Worm (Caenorhabditis elegans): ENCODE data around the gene T09F3.2.
A peak's percentile ranks its signal among the peaks of the same experiment; 100 is the strongest.

Gene T09F3.2

DNA sequence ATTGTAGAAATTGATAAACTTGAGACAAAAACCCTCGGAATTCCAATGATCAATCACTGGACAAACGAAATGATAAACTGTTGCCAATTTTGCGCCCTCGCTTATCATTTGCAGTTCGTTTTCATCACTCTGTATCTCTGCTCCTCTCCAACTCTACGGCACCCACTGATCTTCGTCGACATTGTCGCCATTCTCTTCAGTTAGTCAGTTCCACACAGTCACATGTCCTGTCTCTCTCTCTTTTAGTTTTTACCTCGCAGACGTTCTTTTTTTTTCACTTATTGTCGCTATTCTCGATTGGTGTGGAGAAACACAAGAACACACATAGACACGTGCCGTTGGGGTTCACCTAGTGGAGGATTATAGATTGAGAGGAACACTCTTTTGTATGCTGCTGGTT is 1.9 kb upstream of the T09F3.2 start (continued):
- TF ChIP-seq mdl-1 (tag; optimal IDR thresholded peaks at IDR 0.05) (peak; percentile 73 to 92), snpc-1.2 (GFP tag; IDR thresholded peaks at IDR 0.05) (no peak), Y48G9A.11 (GFP tag; IDR thresholded peaks at IDR 0.05) (no peak), egl-43 (GFP tag; IDR thresholded peaks at IDR 0.05) (no peak), aly-2 (tag; optimal IDR thresholded peaks at IDR 0.05) (no peak), nhr-102 (tag; optimal IDR thresholded peaks at IDR 0.05) (peak; percentile 41), pha-4 (GFP tag; IDR thresholded peaks at IDR 0.05) (0 out of 2 replicates have a peak, but pooled peaks have one; percentile 34), pha-4 (tag; optimal IDR thresholded peaks at IDR 0.05) (peak; percentile 73), spr-3 (GFP tag; optimal IDR thresholded peaks at IDR 0.05) (peak; percentile 5), tag-97 (GFP tag; IDR thresholded peaks at IDR 0.05) (no peak), unc-130 (GFP tag; optimal IDR thresholded peaks at IDR 0.05) (no peak), lin-13 (GFP tag; optimal IDR thresholded peaks at IDR 0.05) (no peak), daf-12 (tag; optimal IDR thresholded peaks at IDR 0.05) (no peak), ama-1 (optimal IDR thresholded peaks at IDR 0.05) (peak; percentile 80), nhr-6 (tag; optimal IDR thresholded peaks at IDR 0.05) (no peak), T26A8.4 (GFP tag; IDR thresholded peaks at IDR 0.05) (peak; percentile 51; the same call in 1 of the 2 replicates), F37D6.2 (tag; optimal IDR thresholded peaks at IDR 0.05) (no peak), ceh-44 (GFP tag; IDR thresholded peaks at IDR 0.05) (no peak), R02D3.7 (tag; optimal IDR thresholded peaks at IDR 0.05) (no peak)

ce11 chrII:10389776-10390175 is 1.2 kb upstream of the T09F3.2 start:
- TF ChIP-seq php-3 (GFP tag; IDR thresholded peaks at IDR 0.05) = peak; percentile 85
- TF ChIP-seq hlh-11 (tag; optimal IDR thresholded peaks at IDR 0.05) = peak; percentile 94
- TF ChIP-seq dmd-6 (GFP tag; IDR thresholded peaks at IDR 0.05) = peak; percentile 93
- no peak for TF ChIP-seq dmd-9 (GFP tag; IDR thresholded peaks at IDR 0.05)
- peak; percentile 75 for TF ChIP-seq nhr-77 (tag; optimal IDR thresholded peaks at IDR 0.05)
- no peak for TF ChIP-seq snpc-1.2 (GFP tag; IDR thresholded peaks at IDR 0.05)
- TF ChIP-seq mes-2 (tag; optimal IDR thresholded peaks at IDR 0.05; ENCODE audit: poor library complexity, severe bottlenecking) = peak; percentile 51
- TF ChIP-seq hif-1 (tag; optimal IDR thresholded peaks at IDR 0.05) = peak; percentile 13 to 23
- no peak for TF ChIP-seq egl-27 (tag; optimal IDR thresholded peaks at IDR 0.05)
- peak; percentile 82 for TF ChIP-seq lin-1 (GFP tag; IDR thresholded peaks at IDR 0.05)
- peak; percentile 52 for TF ChIP-seq cey-2 (tag; optimal IDR thresholded peaks at IDR 0.05; ENCODE audit: borderline replicate concordance, insufficient read depth)
- peak; percentile 85 for TF ChIP-seq mxl-2 (GFP tag; conservative IDR thresholded peaks at IDR 0.05)
- TF ChIP-seq F37D6.2 (tag; optimal IDR thresholded peaks at IDR 0.05) = no peak
- 0 out of 2 replicates have a peak, but pooled peaks have one; percentile 15 for TF ChIP-seq madf-9 (GFP tag; conservative IDR thresholded peaks at IDR 0.05)
- no peak for TF ChIP-seq aly-2 (tag; optimal IDR thresholded peaks at IDR 0.05)
- no peak for TF ChIP-seq ceh-82 (tag; optimal IDR thresholded peaks at IDR 0.05)
- peak; percentile 93 for TF ChIP-seq pqm-1 (tag; optimal IDR thresholded peaks at IDR 0.05)
- peak; percentile 17 for TF ChIP-seq zip-2 (tag; optimal IDR thresholded peaks at IDR 0.05)
- no peak for TF ChIP-seq T20F7.1 (GFP tag; optimal IDR thresholded peaks at IDR 0.05)
- peak; percentile 56 for TF ChIP-seq ama-1 (optimal IDR thresholded peaks at IDR 0.05)
- TF ChIP-seq nhr-28 (tag; optimal IDR thresholded peaks at IDR 0.05) = peak; percentile 88
- no peak for TF ChIP-seq ceh-28 (tag; optimal IDR thresholded peaks at IDR 0.05)
- TF ChIP-seq nhr-25 (tag; optimal IDR thresholded peaks at IDR 0.05; ENCODE audit: borderline replicate concordance, insufficient read depth) = no peak
- TF ChIP-seq mdl-1 (tag; optimal IDR thresholded peaks at IDR 0.05) = peak in 1 of 2 experiments; percentile 69
- TF ChIP-seq pha-4 (GFP tag; IDR thresholded peaks at IDR 0.05) = peak; percentile 24; the same call in 1 of the 2 replicates
- TF ChIP-seq pha-4 (tag; optimal IDR thresholded peaks at IDR 0.05) = peak; percentile 15
- no peak for TF ChIP-seq nhr-41 (GFP tag; IDR thresholded peaks at IDR 0.05)
- peak; percentile 32; the same call in 1 of the 2 replicates for TF ChIP-seq lin-38 (GFP tag; IDR thresholded peaks at IDR 0.05)
- TF ChIP-seq tra-1 (GFP tag; IDR thresholded peaks at IDR 0.05) = peak; percentile 87
- no peak for TF ChIP-seq unc-62 (GFP tag; optimal IDR thresholded peaks at IDR 0.05 in 1 of 2)
- no peak for TF ChIP-seq unc-62 (tag; optimal IDR thresholded peaks at IDR 0.05)
- TF ChIP-seq hlh-30 (tag; optimal IDR thresholded peaks at IDR 0.05; ENCODE audit: insufficient read depth) = peak; percentile 81
- TF ChIP-seq F44E2.7 (GFP tag; IDR thresholded peaks at IDR 0.05) = no peak
- TF ChIP-seq nhr-102 (tag; optimal IDR thresholded peaks at IDR 0.05) = peak; percentile 53
- TF ChIP-seq Y48G9A.11 (GFP tag; IDR thresholded peaks at IDR 0.05) = no peak
- no peak for TF ChIP-seq Y75B8A.6 (GFP tag; IDR thresholded peaks at IDR 0.05)
- TF ChIP-seq arid-1 (GFP tag; conservative IDR thresholded peaks at IDR 0.05) = 0 out of 2 replicates have a peak, but pooled peaks have one; percentile 31
- no peak for TF ChIP-seq ceh-62 (tag; optimal IDR thresholded peaks at IDR 0.05)

Measured in whole organism, L4 larva.